Worm (Caenorhabditis elegans): ENCODE measurements around the gene srlf-17.

- TF ChIP-seq ceh-79 (tag; optimal IDR thresholded peaks at IDR 0.05): no peak
- TF ChIP-seq efl-1 (GFP tag; optimal IDR thresholded peaks at IDR 0.05): no peak
- TF ChIP-seq Y79H2A.3 (GFP tag; conservative IDR thresholded peaks at IDR 0.05): no peak
- TF ChIP-seq unc-62 (GFP tag; optimal IDR thresholded peaks at IDR 0.05): no peak
- TF ChIP-seq bed-1 (GFP tag; IDR thresholded peaks at IDR 0.05): no peak
- TF ChIP-seq nhr-179 (tag; optimal IDR thresholded peaks at IDR 0.05): no peak
- TF ChIP-seq repo-1 (tag; optimal IDR thresholded peaks at IDR 0.05): no peak
- no peak for TF ChIP-seq ama-1 (optimal IDR thresholded peaks at IDR 0.05)
- no peak for TF ChIP-seq ama-1 (GFP tag; optimal IDR thresholded peaks at IDR 0.05)
- no peak for TF ChIP-seq egl-18 (GFP tag; IDR thresholded peaks at IDR 0.05)
- no peak for TF ChIP-seq nfyb-1 (GFP tag; IDR thresholded peaks at IDR 0.05)
- TF ChIP-seq nfya-1 (tag; optimal IDR thresholded peaks at IDR 0.05; ENCODE audit: borderline replicate concordance, insufficient read depth): no peak
Measured at ce11 chrIV:11111898-11112297, 9.4 kb upstream of the srlf-17 start.
